Worm (Caenorhabditis elegans) whole organism, L1 larva: ENCODE data around the gene unc-71.

Experiments used
- C16A3.4 ChIP-seq: fragments of 150-350 bp; optimal IDR thresholded peaks from 2 replicates; lab custom pipeline; 2014; ENCODE audit warnings: missing biosample characterization, missing genetic modification characterization
- F16B12.6 ChIP-seq: fragments of 150-350 bp; optimal IDR thresholded peaks from 2 replicates; lab custom pipeline; 2014; ENCODE audit warnings: missing biosample characterization, missing genetic modification characterization
- Y116A8C.19 ChIP-seq: sonication (generic microtip); optimal IDR thresholded peaks from 2 replicates; lab custom pipeline; 2016; ENCODE audit warnings: missing compliant biosample characterization, missing genetic modification characterization, borderline replicate concordance
- aha-1 ChIP-seq: fragments of 150-350 bp; optimal IDR thresholded peaks from 2 replicates; lab custom pipeline; 2014; ENCODE audit warnings: missing biosample characterization, missing genetic modification characterization
- aly-2 ChIP-seq: fragments of 150-350 bp; optimal IDR thresholded peaks from 2 replicates; lab custom pipeline; 2014; ENCODE audit warnings: missing biosample characterization, missing genetic modification characterization
- ama-1 ChIP-seq: fragments of 150-350 bp; optimal IDR thresholded peaks from 2 replicates; lab custom pipeline; 2014
- ceh-63 ChIP-seq: fragments of 200-800 bp; sonication (Bioruptor generic); optimal IDR thresholded peaks from 2 replicates; lab custom pipeline; 2018; ENCODE audit warnings: mild to moderate bottlenecking, missing genetic modification characterization, missing compliant biosample characterization
- ceh-8 ChIP-seq: fragments of 200-800 bp; sonication (Bioruptor generic); optimal IDR thresholded peaks from 2 replicates; lab custom pipeline; 2018; ENCODE audit warnings: mild to moderate bottlenecking, missing genetic modification characterization, moderate library complexity, missing compliant biosample characterization
- ces-1 ChIP-seq: fragments of 150-350 bp; optimal IDR thresholded peaks from 2 replicates; lab custom pipeline; 2014; ENCODE audit warnings: missing biosample characterization, missing genetic modification reagents, missing genetic modification characterization
- dsc-1 ChIP-seq: sonication (generic microtip); optimal IDR thresholded peaks from 2 replicates; lab custom pipeline; 2016; ENCODE audit warnings: mild to moderate bottlenecking, missing genetic modification characterization, missing compliant biosample characterization
- efl-1 ChIP-seq, 4 experiments: fragments of 150-350 bp; optimal IDR thresholded peaks in 3 of 4; peaks in 1 of 4; 1 replicate in 1 of 4; 2 replicates in 3 of 4; lab custom pipeline; 2014; ENCODE audit warnings: missing biosample characterization in 2 of 4, missing genetic modification characterization in 2 of 4, missing genetic modification reagents in 2 of 4
- elt-3 ChIP-seq, 6 experiments: fragments of 150-350 bp in 1 of 6; sonication (generic microtip); optimal IDR thresholded peaks; 2 replicates each; lab custom pipeline; 2017 to 2018; ENCODE audit warnings: missing biosample characterization in 6 of 6, missing genetic modification characterization in 6 of 6, inconsistent platforms in 1 of 6
- ets-5 ChIP-seq: fragments of 200-800 bp; sonication (Bioruptor generic); IDR thresholded peaks from 2 replicates; pipeline ENCODE4 v1.3.6; 2022; ENCODE audit warnings: missing genetic modification characterization, missing compliant biosample characterization
- grh-1 ChIP-seq: fragments of 200-800 bp; sonication (Bioruptor generic); IDR thresholded peaks from 2 replicates; pipeline ENCODE4 v1.3.6; 2022; ENCODE audit warnings: missing genetic modification reagents, missing genetic modification characterization, missing compliant biosample characterization
- hlh-4 ChIP-seq: sonication (generic microtip); optimal IDR thresholded peaks from 2 replicates; lab custom pipeline; 2016; ENCODE audit warnings: mild to moderate bottlenecking, missing genetic modification characterization, missing compliant biosample characterization
- lin-15B ChIP-seq: fragments of 150-350 bp; sonication (generic microtip); optimal IDR thresholded peaks from 3 replicates; lab custom pipeline; 2014; ENCODE audit warnings: missing biosample characterization, missing genetic modification characterization
- lin-39 ChIP-seq: fragments of 150-350 bp; optimal IDR thresholded peaks from 2 replicates; lab custom pipeline; 2014; ENCODE audit warnings: missing biosample characterization, missing genetic modification reagents, missing genetic modification characterization
- lir-3 ChIP-seq: sonication (generic microtip); optimal IDR thresholded peaks from 2 replicates; lab custom pipeline; 2016; ENCODE audit warnings: mild to moderate bottlenecking, missing genetic modification characterization, moderate library complexity, missing compliant biosample characterization; ENCODE audit not compliant: poor library complexity
- lsy-2 ChIP-seq, 2 experiments: fragments of 150-350 bp; optimal IDR thresholded peaks; 2 replicates each; lab custom pipeline; 2014; ENCODE audit warnings: missing biosample characterization in 2 of 2, missing genetic modification characterization in 2 of 2
- mab-9 ChIP-seq: fragments of 200-800 bp; sonication (Bioruptor generic); IDR thresholded peaks from 2 replicates; pipeline ENCODE4 v1.3.6; 2022; ENCODE audit warnings: missing genetic modification reagents, missing genetic modification characterization, missing compliant biosample characterization
- mdl-1 ChIP-seq, 2 experiments: fragments of 150-350 bp; optimal IDR thresholded peaks; 2 replicates each; lab custom pipeline; 2014 to 2017; ENCODE audit warnings: missing biosample characterization in 2 of 2, missing genetic modification characterization in 2 of 2, inconsistent platforms in 1 of 2
- mep-1 ChIP-seq: fragments of 150-350 bp; optimal IDR thresholded peaks from 2 replicates; lab custom pipeline; 2014; ENCODE audit warnings: missing biosample characterization, missing genetic modification characterization
- nhr-12 ChIP-seq: sonication (generic microtip); optimal IDR thresholded peaks from 2 replicates; lab custom pipeline; 2017; ENCODE audit warnings: missing biosample characterization, missing genetic modification characterization
- nhr-20 ChIP-seq: sonication (generic microtip); optimal IDR thresholded peaks from 2 replicates; lab custom pipeline; 2016; ENCODE audit warnings: mild to moderate bottlenecking, missing genetic modification characterization, missing compliant biosample characterization
- nhr-237 ChIP-seq: fragments of 150-350 bp; optimal IDR thresholded peaks from 2 replicates; lab custom pipeline; 2014; ENCODE audit warnings: missing biosample characterization, missing genetic modification characterization
- nhr-71 ChIP-seq: sonication (generic microtip); optimal IDR thresholded peaks from 2 replicates; lab custom pipeline; 2016; ENCODE audit warnings: mild to moderate bottlenecking, missing genetic modification characterization, moderate library complexity, missing compliant biosample characterization
- nhr-76 ChIP-seq: sonication (generic microtip); optimal IDR thresholded peaks from 2 replicates; lab custom pipeline; 2017; ENCODE audit warnings: missing biosample characterization, missing genetic modification characterization
- nhr-77 ChIP-seq: fragments of 150-350 bp; optimal IDR thresholded peaks from 2 replicates; lab custom pipeline; 2014; ENCODE audit warnings: missing biosample characterization, missing genetic modification characterization
- nhr-84 ChIP-seq: sonication (generic microtip); optimal IDR thresholded peaks from 2 replicates; lab custom pipeline; 2017; ENCODE audit warnings: missing biosample characterization, missing genetic modification characterization
- nhr-90 ChIP-seq: sonication (generic microtip); optimal IDR thresholded peaks from 2 replicates; lab custom pipeline; 2016; ENCODE audit warnings: mild to moderate bottlenecking, missing genetic modification characterization, missing compliant biosample characterization; ENCODE audit not compliant: poor library complexity
- pag-3 ChIP-seq: sonication (generic microtip); optimal IDR thresholded peaks from 2 replicates; lab custom pipeline; 2017; ENCODE audit warnings: missing genetic modification characterization, mild to moderate bottlenecking, missing compliant biosample characterization, antibody characterized with exemption, borderline replicate concordance; ENCODE audit not compliant: insufficient read depth
- pax-3 ChIP-seq: fragments of 200-800 bp; sonication (Bioruptor generic); optimal IDR thresholded peaks from 2 replicates; lab custom pipeline; 2018; ENCODE audit warnings: mild to moderate bottlenecking, missing genetic modification characterization, moderate library complexity, missing compliant biosample characterization
- pqm-1 ChIP-seq: sonication (generic microtip); optimal IDR thresholded peaks from 3 replicates; lab custom pipeline; 2017; ENCODE audit warnings: missing biosample characterization, missing genetic modification characterization
- snpc-4 ChIP-seq: fragments of 150-350 bp; optimal IDR thresholded peaks from 2 replicates; lab custom pipeline; 2014; ENCODE audit warnings: missing biosample characterization, missing genetic modification characterization
- snu-23 ChIP-seq: sonication (generic microtip); optimal IDR thresholded peaks from 2 replicates; lab custom pipeline; 2016; ENCODE audit warnings: missing genetic modification characterization, missing compliant biosample characterization
- sox-4 ChIP-seq: sonication (generic microtip); optimal IDR thresholded peaks from 2 replicates; lab custom pipeline; 2016; ENCODE audit warnings: missing genetic modification characterization, missing compliant biosample characterization
- sptf-1 ChIP-seq: fragments of 150-350 bp; optimal IDR thresholded peaks from 2 replicates; lab custom pipeline; 2014; ENCODE audit warnings: missing biosample characterization, missing genetic modification characterization
- sup-37 ChIP-seq: fragments of 200-800 bp; sonication (Bioruptor generic); optimal IDR thresholded peaks from 2 replicates; lab custom pipeline; 2018; ENCODE audit warnings: mild to moderate bottlenecking, missing genetic modification characterization, missing compliant biosample characterization
- swsn-7 ChIP-seq: sonication (generic microtip); optimal IDR thresholded peaks from 2 replicates; lab custom pipeline; 2016; ENCODE audit warnings: missing genetic modification characterization, missing compliant biosample characterization
- tbx-2 ChIP-seq: sonication (generic microtip); optimal IDR thresholded peaks from 2 replicates; lab custom pipeline; 2016; ENCODE audit warnings: missing genetic modification characterization, missing compliant biosample characterization
- unc-30 ChIP-seq: sonication (generic microtip); optimal IDR thresholded peaks from 2 replicates; lab custom pipeline; 2017; ENCODE audit warnings: missing biosample characterization, missing genetic modification characterization
- unc-62 ChIP-seq: fragments of 150-350 bp; optimal IDR thresholded peaks from 2 replicates; lab custom pipeline; 2014; ENCODE audit warnings: missing biosample characterization, missing genetic modification reagents, missing genetic modification characterization
- unc-86 ChIP-seq: sonication (generic microtip); optimal IDR thresholded peaks from 2 replicates; lab custom pipeline; 2016; ENCODE audit warnings: missing genetic modification characterization, missing compliant biosample characterization
- vab-15 ChIP-seq: sonication (generic microtip); optimal IDR thresholded peaks from 2 replicates; lab custom pipeline; 2017; ENCODE audit warnings: missing genotype, mild to moderate bottlenecking, missing genetic modification characterization, missing compliant biosample characterization
- xbp-1 ChIP-seq: sonication (generic microtip); optimal IDR thresholded peaks from 2 replicates; lab custom pipeline; 2016; ENCODE audit warnings: missing genetic modification characterization, missing compliant biosample characterization
- zip-4 ChIP-seq: fragments of 200-800 bp; sonication (Bioruptor generic); optimal IDR thresholded peaks from 2 replicates; lab custom pipeline; 2018; ENCODE audit warnings: mild to moderate bottlenecking, missing genetic modification characterization, moderate library complexity, missing compliant biosample characterization
- ztf-11 ChIP-seq, 2 experiments: sonication (generic microtip); optimal IDR thresholded peaks; 2 replicates each; lab custom pipeline; 2016 to 2017; ENCODE audit warnings: missing genetic modification characterization in 2 of 2, missing biosample characterization in 1 of 2, missing compliant biosample characterization in 1 of 2
- ztf-4 ChIP-seq: fragments of 150-350 bp; optimal IDR thresholded peaks from 2 replicates; lab custom pipeline; 2014; ENCODE audit warnings: missing biosample characterization, missing genetic modification characterization

Gene unc-71

DNA sequence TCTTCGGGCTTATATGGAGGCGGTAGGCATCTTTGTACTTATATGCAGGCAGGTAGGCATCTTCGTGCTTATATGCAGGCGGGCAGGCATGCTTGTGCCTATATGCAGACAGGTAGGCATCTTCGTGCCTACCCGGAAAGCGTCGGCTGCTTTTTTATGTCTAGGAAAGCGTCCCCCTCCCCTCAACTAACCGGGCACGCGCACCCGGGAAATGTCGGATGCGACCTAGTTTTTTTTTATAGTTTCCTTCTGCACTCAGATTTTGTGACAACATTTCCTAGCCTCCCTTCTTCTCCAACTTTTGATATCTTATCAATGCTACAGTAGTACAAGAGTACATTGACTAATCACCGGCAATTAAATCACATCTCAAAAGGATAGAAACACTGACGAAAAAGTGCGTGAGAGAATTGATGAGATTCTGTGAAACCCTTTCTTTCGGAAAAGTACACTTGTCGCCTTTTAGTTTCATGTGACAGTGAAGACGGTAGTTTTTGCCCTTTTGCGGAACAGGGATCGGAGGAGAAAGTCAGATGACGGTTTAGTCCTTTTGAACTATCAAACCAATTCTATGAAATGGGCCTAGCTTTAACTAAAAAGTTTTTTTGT lies 42.5 kb downstream of the unc-71 start (continued):
- TF ChIP-seq ztf-4 (tag; lab: Kevin White, UChicago): no peak
- TF ChIP-seq nhr-12 (tag; lab: Kevin White, UChicago): no peak
- TF ChIP-seq ceh-63 (GFP tag; lab: Kevin White, UChicago): no peak
- TF ChIP-seq F16B12.6 (tag; lab: Kevin White, UChicago): no peak
- TF ChIP-seq efl-1 (optimal IDR thresholded peaks at IDR 0.05; lab: Kevin White, UChicago): no peak
- no peak for TF ChIP-seq efl-1 (GFP tag; optimal IDR thresholded peaks at IDR 0.05 in 1 of 2; lab: Kevin White, UChicago)
- TF ChIP-seq lin-39: no peak
- no peak for TF ChIP-seq C16A3.4 (tag; lab: Kevin White, UChicago)
- no peak for TF ChIP-seq aha-1
- no peak for TF ChIP-seq ces-1
- TF ChIP-seq unc-62 (GFP tag; lab: Kevin White, UChicago): no peak
- TF ChIP-seq grh-1: peak; percentile 45; the same call in 1 of the 2 replicates
- TF ChIP-seq zip-4: no peak
- TF ChIP-seq ztf-11 (tag; optimal IDR thresholded peaks at IDR 0.05; lab: Kevin White, UChicago): no peak

ce11 chrIII:12848173-12848572 lies 43.4 kb downstream of the unc-71 start:
- TF ChIP-seq snpc-4 (tag; lab: Kevin White, UChicago): peak; percentile 19

DNA sequence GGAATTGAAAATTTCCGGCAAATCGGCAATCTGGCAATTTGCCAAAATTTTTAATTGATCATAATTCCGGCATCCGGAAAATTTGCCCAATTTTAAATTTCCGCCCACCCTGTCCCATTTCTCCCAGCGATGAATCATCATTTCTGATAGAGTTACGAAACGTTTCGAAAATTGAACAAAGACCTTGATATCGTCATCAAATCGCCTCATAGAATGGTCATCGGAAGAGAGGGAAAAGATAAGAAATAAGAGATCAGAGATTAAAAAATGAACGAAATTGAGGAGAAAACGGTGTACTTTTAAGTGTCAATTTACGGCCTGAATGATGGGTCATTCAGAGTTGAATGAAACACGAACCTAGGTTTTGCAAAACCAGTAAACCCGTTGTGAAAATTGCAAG lies 43.9 kb downstream of the unc-71 start:
- no peak for TF ChIP-seq swsn-7 (tag; lab: Kevin White, UChicago)
- no peak for TF ChIP-seq nhr-20 (tag; lab: Kevin White, UChicago)
- no peak for TF ChIP-seq lin-39
- TF ChIP-seq nhr-12 (tag; lab: Kevin White, UChicago): no peak
- TF ChIP-seq unc-62 (GFP tag; lab: Kevin White, UChicago): no peak
- TF ChIP-seq Y116A8C.19 (tag; lab: Kevin White, UChicago): no peak
- no peak for TF ChIP-seq sup-37 (GFP tag; lab: Kevin White, UChicago)
- no peak for TF ChIP-seq zip-4
- TF ChIP-seq hlh-4 (tag; lab: Kevin White, UChicago): no peak
- TF ChIP-seq ztf-11 (tag; optimal IDR thresholded peaks at IDR 0.05; lab: Kevin White, UChicago): no peak
- no peak for TF ChIP-seq mdl-1 (tag; optimal IDR thresholded peaks at IDR 0.05; lab: Kevin White, UChicago)
- no peak for TF ChIP-seq vab-15
- no peak for TF ChIP-seq nhr-84 (tag; lab: Kevin White, UChicago)
- no peak for TF ChIP-seq pqm-1 (tag; lab: Kevin White, UChicago)
- TF ChIP-seq lin-15B (tag; lab: Kevin White, UChicago): no peak
- TF ChIP-seq mep-1: peak; percentile 36
- TF ChIP-seq nhr-237 (tag; lab: Kevin White, UChicago): no peak
- no peak for TF ChIP-seq nhr-76 (tag; lab: Kevin White, UChicago)
- no peak for TF ChIP-seq mab-9
- TF ChIP-seq tbx-2 (tag; lab: Kevin White, UChicago): no peak
- TF ChIP-seq aly-2 (tag; lab: Kevin White, UChicago): no peak
- TF ChIP-seq nhr-71 (tag; lab: Kevin White, UChicago): peak; percentile 4
- TF ChIP-seq ces-1: no peak
- no peak for TF ChIP-seq ets-5 (GFP tag; lab: Robert Waterston, UW)
- no peak for TF ChIP-seq pag-3 (tag; lab: Kevin White, UChicago)
- no peak for TF ChIP-seq sptf-1
- TF ChIP-seq ztf-4 (tag; lab: Kevin White, UChicago): no peak
- no peak for TF ChIP-seq nhr-77
- TF ChIP-seq pax-3: no peak
- peak in 4 of 6 experiments; percentile 52 to 87 (median 76) for TF ChIP-seq elt-3 (tag; optimal IDR thresholded peaks at IDR 0.05; lab: Kevin White, UChicago)
- TF ChIP-seq ceh-8 (GFP tag; lab: Kevin White, UChicago): no peak
- no peak for TF ChIP-seq unc-30 (tag; lab: Kevin White, UChicago)
- TF ChIP-seq xbp-1 (tag; lab: Kevin White, UChicago): no peak
- TF ChIP-seq sox-4 (tag; lab: Kevin White, UChicago): no peak
- TF ChIP-seq snu-23 (GFP tag; lab: Kevin White, UChicago): peak; percentile 11
- TF ChIP-seq aha-1: no peak
- TF ChIP-seq snpc-4 (tag; lab: Kevin White, UChicago): no peak
- no peak for TF ChIP-seq dsc-1 (tag; lab: Kevin White, UChicago)
- TF ChIP-seq nhr-90 (tag; lab: Kevin White, UChicago): no peak
- TF ChIP-seq lir-3 (tag; lab: Kevin White, UChicago): no peak
- no peak for TF ChIP-seq unc-86 (tag; lab: Kevin White, UChicago)
- no peak for TF ChIP-seq ama-1 (lab: Kevin White, UChicago)
- no peak for TF ChIP-seq lsy-2 (tag; optimal IDR thresholded peaks at IDR 0.05; lab: Kevin White, UChicago)
